Worm (Caenorhabditis elegans) whole organism, L1 larva: ENCODE data around the gene dpm-3.
A peak's percentile ranks its signal among the peaks of the same experiment; 100 is the strongest.

Experiments
- C04F5.9 ChIP-seq: sonication (generic microtip); optimal IDR thresholded peaks from 2 replicates; lab custom pipeline; 2016; ENCODE audit warnings: missing genetic modification characterization, missing compliant biosample characterization
- Y116A8C.19 ChIP-seq: sonication (generic microtip); optimal IDR thresholded peaks from 2 replicates; lab custom pipeline; 2016; ENCODE audit warnings: missing compliant biosample characterization, missing genetic modification characterization, borderline replicate concordance
- aly-2 ChIP-seq: fragments of 150-350 bp; optimal IDR thresholded peaks from 2 replicates; lab custom pipeline; 2014; ENCODE audit warnings: missing biosample characterization, missing genetic modification characterization
- ama-1 ChIP-seq: fragments of 150-350 bp; optimal IDR thresholded peaks from 2 replicates; lab custom pipeline; 2014
- blmp-1 ChIP-seq: fragments of 150-350 bp; optimal IDR thresholded peaks from 2 replicates; lab custom pipeline; 2014; ENCODE audit warnings: missing biosample characterization, missing genetic modification characterization
- ceh-63 ChIP-seq: fragments of 200-800 bp; sonication (Bioruptor generic); optimal IDR thresholded peaks from 2 replicates; lab custom pipeline; 2018; ENCODE audit warnings: mild to moderate bottlenecking, missing genetic modification characterization, missing compliant biosample characterization
- ceh-8 ChIP-seq: fragments of 200-800 bp; sonication (Bioruptor generic); optimal IDR thresholded peaks from 2 replicates; lab custom pipeline; 2018; ENCODE audit warnings: mild to moderate bottlenecking, missing genetic modification characterization, moderate library complexity, missing compliant biosample characterization
- ceh-82 ChIP-seq, 3 experiments: fragments of 150-350 bp in 1 of 3; sonication (generic microtip) in 2 of 3; optimal IDR thresholded peaks; 2 replicates each; lab custom pipeline; 2014 to 2017; ENCODE audit warnings: missing biosample characterization in 3 of 3, missing genetic modification characterization in 3 of 3
- ceh-90 ChIP-seq: sonication (generic microtip); optimal IDR thresholded peaks from 2 replicates; lab custom pipeline; 2016; ENCODE audit warnings: missing genetic modification characterization, missing compliant biosample characterization
- dpl-1 ChIP-seq, 3 experiments: fragments of 150-350 bp in 2 of 3; sonication (generic microtip) in 1 of 3; optimal IDR thresholded peaks; 2 replicates each; lab custom pipeline; 2014 to 2017; ENCODE audit warnings: missing biosample characterization in 3 of 3, missing genetic modification characterization in 3 of 3, missing genetic modification reagents in 3 of 3
- dsc-1 ChIP-seq: sonication (generic microtip); optimal IDR thresholded peaks from 2 replicates; lab custom pipeline; 2016; ENCODE audit warnings: mild to moderate bottlenecking, missing genetic modification characterization, missing compliant biosample characterization
- efl-1 ChIP-seq, 4 experiments: fragments of 150-350 bp; optimal IDR thresholded peaks in 3 of 4; peaks in 1 of 4; 1 replicate in 1 of 4; 2 replicates in 3 of 4; lab custom pipeline; 2014; ENCODE audit warnings: missing biosample characterization in 2 of 4, missing genetic modification characterization in 2 of 4, missing genetic modification reagents in 2 of 4
- egl-27 ChIP-seq, 2 experiments: fragments of 150-350 bp in 1 of 2; sonication (generic microtip); optimal IDR thresholded peaks; 3 replicates each; lab custom pipeline; 2017 to 2018; ENCODE audit warnings: missing biosample characterization in 2 of 2, missing genetic modification characterization in 2 of 2, missing genetic modification reagents in 2 of 2
- elt-2 ChIP-seq: sonication (generic microtip); optimal IDR thresholded peaks from 2 replicates; lab custom pipeline; 2016; ENCODE audit warnings: missing genetic modification characterization, mild to moderate bottlenecking, inconsistent platforms, missing compliant biosample characterization, missing genetic modification reagents
- elt-3 ChIP-seq, 6 experiments: fragments of 150-350 bp in 1 of 6; sonication (generic microtip); optimal IDR thresholded peaks; 2 replicates each; lab custom pipeline; 2017 to 2018; ENCODE audit warnings: missing biosample characterization in 6 of 6, missing genetic modification characterization in 6 of 6, inconsistent platforms in 1 of 6
- fkh-10 ChIP-seq: sonication (generic microtip); optimal IDR thresholded peaks from 2 replicates; lab custom pipeline; 2017; ENCODE audit warnings: missing biosample characterization, missing genetic modification reagents, missing genetic modification characterization
- fkh-8 ChIP-seq: sonication (generic microtip); optimal IDR thresholded peaks from 2 replicates; lab custom pipeline; 2016; ENCODE audit warnings: mild to moderate bottlenecking, missing genetic modification characterization, missing compliant biosample characterization
- fos-1 ChIP-seq: fragments of 150-350 bp; optimal IDR thresholded peaks from 2 replicates; lab custom pipeline; 2014; ENCODE audit warnings: missing biosample characterization, missing genetic modification characterization
- grh-1 ChIP-seq: fragments of 200-800 bp; sonication (Bioruptor generic); IDR thresholded peaks from 2 replicates; pipeline ENCODE4 v1.3.6; 2022; ENCODE audit warnings: missing genetic modification reagents, missing genetic modification characterization, missing compliant biosample characterization
- hlh-4 ChIP-seq: sonication (generic microtip); optimal IDR thresholded peaks from 2 replicates; lab custom pipeline; 2016; ENCODE audit warnings: mild to moderate bottlenecking, missing genetic modification characterization, missing compliant biosample characterization
- hpl-2 ChIP-seq: fragments of 150-350 bp; optimal IDR thresholded peaks from 2 replicates; lab custom pipeline; 2014; ENCODE audit warnings: missing biosample characterization, missing genetic modification reagents, missing genetic modification characterization
- lin-14 ChIP-seq: fragments of 200-800 bp; sonication (Bioruptor generic); optimal IDR thresholded peaks from 2 replicates; lab custom pipeline; 2018; ENCODE audit warnings: mild to moderate bottlenecking, missing genetic modification characterization, moderate library complexity, missing compliant biosample characterization
- lin-15B ChIP-seq: fragments of 150-350 bp; sonication (generic microtip); optimal IDR thresholded peaks from 3 replicates; lab custom pipeline; 2014; ENCODE audit warnings: missing biosample characterization, missing genetic modification characterization
- lin-35 ChIP-seq, 2 experiments: fragments of 150-350 bp; optimal IDR thresholded peaks; 2 replicates each; lab custom pipeline; 2014; ENCODE audit warnings: missing biosample characterization in 2 of 2, missing genetic modification characterization in 2 of 2, missing genetic modification reagents in 2 of 2
- lin-39 ChIP-seq: fragments of 150-350 bp; optimal IDR thresholded peaks from 2 replicates; lab custom pipeline; 2014; ENCODE audit warnings: missing biosample characterization, missing genetic modification reagents, missing genetic modification characterization
- lir-3 ChIP-seq: sonication (generic microtip); optimal IDR thresholded peaks from 2 replicates; lab custom pipeline; 2016; ENCODE audit warnings: mild to moderate bottlenecking, missing genetic modification characterization, moderate library complexity, missing compliant biosample characterization; ENCODE audit not compliant: poor library complexity
- lsy-2 ChIP-seq, 2 experiments: fragments of 150-350 bp; optimal IDR thresholded peaks; 2 replicates each; lab custom pipeline; 2014; ENCODE audit warnings: missing biosample characterization in 2 of 2, missing genetic modification characterization in 2 of 2
- mef-2 ChIP-seq: fragments of 150-350 bp; optimal IDR thresholded peaks from 2 replicates; lab custom pipeline; 2014; ENCODE audit warnings: missing biosample characterization, missing genetic modification characterization
- mep-1 ChIP-seq: fragments of 150-350 bp; optimal IDR thresholded peaks from 2 replicates; lab custom pipeline; 2014; ENCODE audit warnings: missing biosample characterization, missing genetic modification characterization
- nhr-11 ChIP-seq: fragments of 150-350 bp; optimal IDR thresholded peaks from 2 replicates; lab custom pipeline; 2014; ENCODE audit warnings: missing biosample characterization, missing genetic modification characterization
- nhr-19 ChIP-seq: fragments of 200-800 bp; sonication (Bioruptor generic); conservative IDR thresholded peaks from 2 replicates; pipeline ENCODE4 v1.3.6; 2022; ENCODE audit warnings: missing genetic modification characterization, missing compliant biosample characterization
- nhr-20 ChIP-seq: sonication (generic microtip); optimal IDR thresholded peaks from 2 replicates; lab custom pipeline; 2016; ENCODE audit warnings: mild to moderate bottlenecking, missing genetic modification characterization, missing compliant biosample characterization
- nhr-237 ChIP-seq: fragments of 150-350 bp; optimal IDR thresholded peaks from 2 replicates; lab custom pipeline; 2014; ENCODE audit warnings: missing biosample characterization, missing genetic modification characterization
- nhr-47 ChIP-seq: sonication (generic microtip); optimal IDR thresholded peaks from 2 replicates; lab custom pipeline; 2016; ENCODE audit warnings: mild to moderate bottlenecking, missing genetic modification characterization, moderate library complexity, missing compliant biosample characterization
- nhr-71 ChIP-seq: sonication (generic microtip); optimal IDR thresholded peaks from 2 replicates; lab custom pipeline; 2016; ENCODE audit warnings: mild to moderate bottlenecking, missing genetic modification characterization, moderate library complexity, missing compliant biosample characterization
- nhr-76 ChIP-seq: sonication (generic microtip); optimal IDR thresholded peaks from 2 replicates; lab custom pipeline; 2017; ENCODE audit warnings: missing biosample characterization, missing genetic modification characterization
- nhr-77 ChIP-seq: fragments of 150-350 bp; optimal IDR thresholded peaks from 2 replicates; lab custom pipeline; 2014; ENCODE audit warnings: missing biosample characterization, missing genetic modification characterization
- nhr-84 ChIP-seq: sonication (generic microtip); optimal IDR thresholded peaks from 2 replicates; lab custom pipeline; 2017; ENCODE audit warnings: missing biosample characterization, missing genetic modification characterization
- nhr-85 ChIP-seq: sonication (generic microtip); peaks from one replicate; lab custom pipeline; 2016; ENCODE audit warnings: missing genetic modification characterization, inconsistent platforms, missing compliant biosample characterization
- rnt-1 ChIP-seq: sonication (generic microtip); optimal IDR thresholded peaks from 2 replicates; lab custom pipeline; 2016; ENCODE audit warnings: mild to moderate bottlenecking, missing genetic modification characterization, moderate library complexity, missing compliant biosample characterization
- skn-1 ChIP-seq: fragments of 150-350 bp; optimal IDR thresholded peaks from 2 replicates; lab custom pipeline; 2014; ENCODE audit warnings: missing biosample characterization, missing genetic modification characterization
- snu-23 ChIP-seq: sonication (generic microtip); optimal IDR thresholded peaks from 2 replicates; lab custom pipeline; 2016; ENCODE audit warnings: missing genetic modification characterization, missing compliant biosample characterization
- sox-4 ChIP-seq: sonication (generic microtip); optimal IDR thresholded peaks from 2 replicates; lab custom pipeline; 2016; ENCODE audit warnings: missing genetic modification characterization, missing compliant biosample characterization
- sup-37 ChIP-seq: fragments of 200-800 bp; sonication (Bioruptor generic); optimal IDR thresholded peaks from 2 replicates; lab custom pipeline; 2018; ENCODE audit warnings: mild to moderate bottlenecking, missing genetic modification characterization, missing compliant biosample characterization
- tbx-2 ChIP-seq: sonication (generic microtip); optimal IDR thresholded peaks from 2 replicates; lab custom pipeline; 2016; ENCODE audit warnings: missing genetic modification characterization, missing compliant biosample characterization
- unc-130 ChIP-seq: fragments of 150-350 bp; optimal IDR thresholded peaks from 2 replicates; lab custom pipeline; 2017; ENCODE audit warnings: missing biosample characterization, missing genetic modification characterization, inconsistent platforms
- unc-86 ChIP-seq: sonication (generic microtip); optimal IDR thresholded peaks from 2 replicates; lab custom pipeline; 2016; ENCODE audit warnings: missing genetic modification characterization, missing compliant biosample characterization
- unc-98 ChIP-seq: fragments of 200-800 bp; sonication (Bioruptor generic); IDR thresholded peaks from 2 replicates; pipeline ENCODE4 v1.3.6; 2022; ENCODE audit warnings: missing genetic modification characterization, missing compliant biosample characterization
- vab-15 ChIP-seq: sonication (generic microtip); optimal IDR thresholded peaks from 2 replicates; lab custom pipeline; 2017; ENCODE audit warnings: missing genotype, mild to moderate bottlenecking, missing genetic modification characterization, missing compliant biosample characterization
- zag-1 ChIP-seq: fragments of 150-350 bp; optimal IDR thresholded peaks from 2 replicates; lab custom pipeline; 2014; ENCODE audit warnings: missing biosample characterization, missing genetic modification characterization
- zip-4 ChIP-seq: fragments of 200-800 bp; sonication (Bioruptor generic); optimal IDR thresholded peaks from 2 replicates; lab custom pipeline; 2018; ENCODE audit warnings: mild to moderate bottlenecking, missing genetic modification characterization, moderate library complexity, missing compliant biosample characterization
- ztf-4 ChIP-seq: fragments of 150-350 bp; optimal IDR thresholded peaks from 2 replicates; lab custom pipeline; 2014; ENCODE audit warnings: missing biosample characterization, missing genetic modification characterization

dpm-3 gene

ce11 chrIV:12391003-12391637 is at the start of gene dpm-3, which contains the start of gene rps-23:
dpm-3 (plus strand) TSS chrIV:12391587.
rps-23 (minus strand) TSS chrIV:12391053.
- TF ChIP-seq zip-4 (GFP tag; lab: Kevin White, UChicago): peak; percentile 52
- no peak for TF ChIP-seq egl-27 (tag; optimal IDR thresholded peaks at IDR 0.05; lab: Kevin White, UChicago)
- peak; percentile 83 to 88 (median 87) for TF ChIP-seq dpl-1 (GFP tag; optimal IDR thresholded peaks at IDR 0.05; lab: Kevin White, UChicago)
- TF ChIP-seq ama-1 (lab: Kevin White, UChicago): peak; percentile 20
- peak; percentile 98 for TF ChIP-seq unc-130 (tag; lab: Kevin White, UChicago)
- peak; percentile 94 for TF ChIP-seq lin-15B (tag; lab: Kevin White, UChicago)
- TF ChIP-seq ceh-82 (tag; optimal IDR thresholded peaks at IDR 0.05; lab: Kevin White, UChicago): peak; percentile 91 to 98 (median 93)
- peak; percentile 96 for TF ChIP-seq nhr-47 (tag; lab: Kevin White, UChicago)
- peak; percentile 65 for TF ChIP-seq zag-1 (tag; lab: Kevin White, UChicago)
- peak; percentile 91 for TF ChIP-seq unc-86 (tag; lab: Kevin White, UChicago)
- peak; percentile 79 for TF ChIP-seq elt-2 (tag; lab: Kevin White, UChicago)
- peak; percentile 94 for TF ChIP-seq lin-14 (GFP tag; lab: Kevin White, UChicago)
- TF ChIP-seq mef-2 (tag; lab: Kevin White, UChicago): no peak
- peak; percentile 88 to 93 for TF ChIP-seq lin-35 (GFP tag; optimal IDR thresholded peaks at IDR 0.05; lab: Kevin White, UChicago)
- TF ChIP-seq hpl-2 (GFP tag; lab: Kevin White, UChicago): peak; percentile 55
- peak; percentile 91 for TF ChIP-seq fos-1
- TF ChIP-seq nhr-19 (GFP tag; lab: Robert Waterston, UW): peak; percentile 96
- TF ChIP-seq sup-37: peak; percentile 74
- no peak for TF ChIP-seq nhr-84
- TF ChIP-seq lir-3: peak; percentile 96
- TF ChIP-seq fkh-10 (GFP tag; lab: Kevin White, UChicago): peak; percentile 81
- TF ChIP-seq efl-1 (optimal IDR thresholded peaks at IDR 0.05; lab: Kevin White, UChicago): peak; percentile 93 to 96
- TF ChIP-seq efl-1 (GFP tag; optimal IDR thresholded peaks at IDR 0.05 in 1 of 2; lab: Kevin White, UChicago): peak; percentile 87 to 98
- peak; percentile 82 for TF ChIP-seq blmp-1 (tag; lab: Kevin White, UChicago)
- peak; percentile 91 for TF ChIP-seq dsc-1
- no peak for TF ChIP-seq hlh-4 (tag; lab: Kevin White, UChicago)
- TF ChIP-seq nhr-20: peak; percentile 94
- no peak for TF ChIP-seq ceh-63
- TF ChIP-seq snu-23 (GFP tag; lab: Kevin White, UChicago): peak; percentile 96
- peak; percentile 90 for TF ChIP-seq unc-98 (GFP tag; lab: Robert Waterston, UW)
- TF ChIP-seq lin-39 (tag; lab: Kevin White, UChicago): peak; percentile 85
- peak; percentile 94 for TF ChIP-seq vab-15 (tag; lab: Kevin White, UChicago)
- TF ChIP-seq C04F5.9 (tag; lab: Kevin White, UChicago): peak; percentile 91
- TF ChIP-seq nhr-85 (tag; lab: Kevin White, UChicago): peak; percentile 97
- TF ChIP-seq nhr-76 (tag; lab: Kevin White, UChicago): no peak
- peak; percentile 79 for TF ChIP-seq sox-4
- peak; percentile 98 for TF ChIP-seq fkh-8 (tag; lab: Kevin White, UChicago)
- peak in 5 of 6 experiments; percentile 27 to 86 (median 72) for TF ChIP-seq elt-3 (tag; optimal IDR thresholded peaks at IDR 0.05; lab: Kevin White, UChicago)
- TF ChIP-seq lsy-2 (tag; optimal IDR thresholded peaks at IDR 0.05; lab: Kevin White, UChicago): peak; percentile 100
- TF ChIP-seq nhr-11 (tag; lab: Kevin White, UChicago): peak; percentile 87
- peak; percentile 97 for TF ChIP-seq nhr-71 (tag; lab: Kevin White, UChicago)
- TF ChIP-seq ztf-4 (tag; lab: Kevin White, UChicago): peak; percentile 83
- peak; percentile 95 for TF ChIP-seq skn-1 (tag; lab: Kevin White, UChicago)
- peak; percentile 81 for TF ChIP-seq aly-2
- peak; percentile 46 for TF ChIP-seq ceh-8 (GFP tag; lab: Kevin White, UChicago)
- peak; percentile 85 for TF ChIP-seq ceh-90
- peak; percentile 99 for TF ChIP-seq rnt-1
- peak; percentile 53 for TF ChIP-seq Y116A8C.19 (tag; lab: Kevin White, UChicago)
- peak; percentile 62 for TF ChIP-seq nhr-237 (tag; lab: Kevin White, UChicago)
- peak; percentile 84 for TF ChIP-seq nhr-77
- peak; percentile 98 for TF ChIP-seq mep-1 (tag; lab: Kevin White, UChicago)
- TF ChIP-seq tbx-2: peak; percentile 95
- peak; percentile 90 for TF ChIP-seq grh-1 (GFP tag; lab: Robert Waterston, UW)
